Worm (Caenorhabditis elegans) whole organism, L3 larva: ENCODE measurements around the gene pitr-4.

Source experiments
- aly-2 ChIP-seq: fragments of 150-350 bp; optimal IDR thresholded peaks from 2 replicates; lab custom pipeline; 2014; ENCODE audit warnings: missing biosample characterization, missing genetic modification characterization
- ama-1 ChIP-seq: fragments of 150-350 bp; optimal IDR thresholded peaks from 2 replicates; lab custom pipeline; 2018
- ceh-28 ChIP-seq: fragments of 150-350 bp; optimal IDR thresholded peaks from 2 replicates; lab custom pipeline; 2014; ENCODE audit warnings: missing biosample characterization, missing genetic modification reagents, missing genetic modification characterization
- ceh-82 ChIP-seq: fragments of 150-350 bp; optimal IDR thresholded peaks from 2 replicates; lab custom pipeline; 2014; ENCODE audit warnings: missing biosample characterization, missing genetic modification characterization
- egl-5 ChIP-seq: fragments of 150-350 bp; optimal IDR thresholded peaks from 2 replicates; lab custom pipeline; 2017; ENCODE audit warnings: missing biosample characterization, missing genetic modification reagents, missing genetic modification characterization, inconsistent platforms
- elt-1 ChIP-seq: fragments of 150-350 bp; optimal IDR thresholded peaks from 2 replicates; lab custom pipeline; 2014; ENCODE audit warnings: missing biosample characterization, missing genetic modification characterization
- elt-2 ChIP-seq: sonication (generic microtip); optimal IDR thresholded peaks from 2 replicates; lab custom pipeline; 2016; ENCODE audit warnings: missing genetic modification reagents, mild to moderate bottlenecking, missing genetic modification characterization, missing compliant biosample characterization
- fkh-10 ChIP-seq: sonication (generic microtip); optimal IDR thresholded peaks from 2 replicates; lab custom pipeline; 2017; ENCODE audit warnings: missing biosample characterization, missing genetic modification reagents, missing genetic modification characterization
- fos-1 ChIP-seq: fragments of 150-350 bp; optimal IDR thresholded peaks from 2 replicates; lab custom pipeline; 2014; ENCODE audit warnings: missing biosample characterization, missing genetic modification characterization
- hmg-11 ChIP-seq: sonication (generic microtip); optimal IDR thresholded peaks from 2 replicates; lab custom pipeline; 2016; ENCODE audit warnings: missing genetic modification characterization, missing compliant biosample characterization
- lin-15B ChIP-seq: fragments of 150-350 bp; optimal IDR thresholded peaks from 2 replicates; lab custom pipeline; 2014; ENCODE audit warnings: missing biosample characterization, missing genetic modification characterization
- lin-39 ChIP-seq: fragments of 150-350 bp; optimal IDR thresholded peaks from 2 replicates; lab custom pipeline; 2018; ENCODE audit warnings: missing biosample characterization, missing genetic modification reagents, missing genetic modification characterization
- mdl-1 ChIP-seq: fragments of 150-350 bp; optimal IDR thresholded peaks from 2 replicates; lab custom pipeline; 2014; ENCODE audit warnings: missing biosample characterization, missing genetic modification characterization
- mml-1 ChIP-seq: fragments of 150-350 bp; sonication (generic microtip); optimal IDR thresholded peaks from 3 replicates; lab custom pipeline; 2014; ENCODE audit warnings: missing biosample characterization, missing genetic modification characterization
- nfya-1 ChIP-seq: sonication (generic microtip); optimal IDR thresholded peaks from 2 replicates; lab custom pipeline; 2017; ENCODE audit warnings: missing genetic modification characterization, mild to moderate bottlenecking, missing compliant biosample characterization, antibody characterized with exemption, moderate library complexity; ENCODE audit not compliant: insufficient read depth
- nhr-23 ChIP-seq: fragments of 150-350 bp; optimal IDR thresholded peaks from 2 replicates; lab custom pipeline; 2014; ENCODE audit warnings: missing biosample characterization, missing genetic modification reagents, missing genetic modification characterization
- nhr-28 ChIP-seq: fragments of 150-350 bp; optimal IDR thresholded peaks from 2 replicates; lab custom pipeline; 2014; ENCODE audit warnings: missing biosample characterization, missing genetic modification characterization
- nhr-43 ChIP-seq: sonication (generic microtip); optimal IDR thresholded peaks from 2 replicates; lab custom pipeline; 2016; ENCODE audit warnings: mild to moderate bottlenecking, missing genetic modification characterization, missing compliant biosample characterization; ENCODE audit not compliant: poor library complexity, severe bottlenecking
- nhr-67 ChIP-seq: fragments of 150-350 bp; optimal IDR thresholded peaks from 2 replicates; lab custom pipeline; 2014; ENCODE audit warnings: missing biosample characterization, missing genetic modification characterization
- nhr-76 ChIP-seq: fragments of 150-350 bp; sonication (generic microtip); optimal IDR thresholded peaks from 5 replicates; lab custom pipeline; 2014; ENCODE audit warnings: missing biosample characterization, missing genetic modification characterization
- pha-4 ChIP-seq: fragments of 150-350 bp; optimal IDR thresholded peaks from 2 replicates; lab custom pipeline; 2014; ENCODE audit warnings: missing biosample characterization, missing genetic modification reagents, missing genetic modification characterization
- pqm-1 ChIP-seq: fragments of 150-350 bp; optimal IDR thresholded peaks from 2 replicates; lab custom pipeline; 2017; ENCODE audit warnings: missing biosample characterization, missing genetic modification characterization, inconsistent platforms
- sea-2 ChIP-seq: fragments of 150-350 bp; sonication (generic microtip); optimal IDR thresholded peaks from 4 replicates; lab custom pipeline; 2014; ENCODE audit warnings: missing biosample characterization, missing genetic modification reagents, missing genetic modification characterization
- skn-1 ChIP-seq: fragments of 150-350 bp; optimal IDR thresholded peaks from 2 replicates; lab custom pipeline; 2014; ENCODE audit warnings: missing biosample characterization, missing genetic modification characterization
- snpc-4 ChIP-seq: fragments of 150-350 bp; optimal IDR thresholded peaks from 2 replicates; lab custom pipeline; 2014; ENCODE audit warnings: missing biosample characterization, missing genetic modification characterization
- unc-39 ChIP-seq: sonication (generic microtip); optimal IDR thresholded peaks from 4 replicates; lab custom pipeline; 2017; ENCODE audit warnings: missing biosample characterization, missing genetic modification characterization
- zag-1 ChIP-seq: fragments of 150-350 bp; optimal IDR thresholded peaks from 2 replicates; lab custom pipeline; 2014; ENCODE audit warnings: missing biosample characterization, missing genetic modification characterization

The pitr-4 gene

ce11 chrV:9673199-9673843, 11.9 kb upstream of the pitr-4 start, which contains the start of gene sulp-8:
Gene sulp-8 (minus strand): TSS chrV:9673667.
- TF ChIP-seq pha-4 (tag; lab: Kevin White, UChicago) (peak; percentile 51), nhr-28 (no peak), elt-2 (tag; lab: Kevin White, UChicago) (peak; percentile 71)
- TF ChIP-seq, all 47 proteins: peak for 2

ce11 chrV:9672495-9672894, 11.1 kb upstream of the pitr-4 start:
- TF ChIP-seq elt-2 (tag; lab: Kevin White, UChicago) (peak; percentile 70), nhr-76 (tag; lab: Kevin White, UChicago) (no peak)

DNA sequence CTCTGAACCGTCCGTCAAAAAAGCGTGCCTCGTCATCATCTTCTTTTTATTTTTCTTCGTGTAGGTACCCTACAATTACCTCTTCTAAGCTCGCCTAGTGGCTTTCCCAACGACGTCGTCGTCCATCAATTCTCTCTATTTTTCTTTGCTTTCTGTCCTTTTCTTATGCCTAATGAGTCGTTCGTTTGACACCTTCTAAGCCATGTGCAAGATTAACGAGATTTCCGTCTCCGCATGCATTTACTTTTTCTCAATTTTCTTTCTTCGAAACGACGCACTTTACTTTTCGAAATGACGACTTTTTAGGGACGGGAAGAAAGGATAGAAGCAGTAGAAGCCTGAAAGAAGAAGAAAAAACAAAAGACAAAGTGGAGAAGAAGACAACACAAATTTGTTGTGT, 5.0 kb upstream of the pitr-4 start, which contains the start of gene ZK287.1:
Gene ZK287.1, plus strand, starts transcription at position 301 of the 400 bp plus-strand sequence.
- TF ChIP-seq nfya-1 (tag; lab: Kevin White, UChicago) (peak; percentile 27), pqm-1 (tag; lab: Kevin White, UChicago) (no peak), ceh-82 (tag; lab: Kevin White, UChicago) (no peak), hmg-11 (tag; lab: Kevin White, UChicago) (no peak), skn-1 (tag; lab: Kevin White, UChicago) (no peak), nhr-76 (tag; lab: Kevin White, UChicago) (no peak), ama-1 (lab: Kevin White, UChicago) (no peak), lin-39 (peak; percentile 15), nhr-43 (tag; lab: Kevin White, UChicago) (no peak), mdl-1 (tag; lab: Kevin White, UChicago) (no peak), unc-39 (tag; lab: Kevin White, UChicago) (no peak), snpc-4 (no peak), ceh-28 (tag; lab: Kevin White, UChicago) (no peak), zag-1 (tag; lab: Kevin White, UChicago) (no peak)
- TF ChIP-seq, all 47 proteins: peak for 2

DNA sequence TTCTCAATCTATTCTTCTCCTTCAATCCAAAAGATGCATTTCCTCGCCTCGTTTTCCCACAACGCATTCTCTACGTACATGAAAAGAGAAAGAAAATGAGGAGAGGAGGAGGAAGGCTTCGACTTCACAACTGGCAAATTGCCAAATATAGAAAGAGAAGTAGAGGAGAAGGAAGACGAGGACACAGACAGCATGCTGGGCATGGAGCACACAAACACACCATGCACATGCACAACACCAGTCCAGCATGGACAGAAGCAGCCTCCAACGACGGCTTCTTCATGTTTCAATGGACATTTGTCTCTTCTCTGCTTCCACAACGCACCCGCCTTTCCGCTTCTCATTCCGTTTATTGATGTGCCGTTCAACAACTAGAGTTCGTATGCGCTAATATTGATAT, 3.2 kb upstream of the pitr-4 start:
- TF ChIP-seq nhr-76 (tag; lab: Kevin White, UChicago) (no peak), elt-2 (tag; lab: Kevin White, UChicago) (no peak), unc-39 (tag; lab: Kevin White, UChicago) (no peak), fos-1 (tag; lab: Kevin White, UChicago) (no peak), zag-1 (tag; lab: Kevin White, UChicago) (no peak), ama-1 (lab: Kevin White, UChicago) (no peak), ceh-28 (tag; lab: Kevin White, UChicago) (no peak), mdl-1 (tag; lab: Kevin White, UChicago) (peak; percentile 43), aly-2 (no peak), elt-1 (tag; lab: Kevin White, UChicago) (no peak), lin-39 (peak; percentile 74), nhr-67 (no peak), lin-15B (tag; lab: Kevin White, UChicago) (peak; percentile 29), nhr-23 (tag; lab: Kevin White, UChicago) (no peak), egl-5 (tag; lab: Kevin White, UChicago) (no peak), fkh-10 (GFP tag; lab: Kevin White, UChicago) (peak; percentile 78), nfya-1 (tag; lab: Kevin White, UChicago) (peak; percentile 59)

ce11 chrV:9663948-9664347, 2.5 kb upstream of the pitr-4 start:
- TF ChIP-seq nhr-43 (tag; lab: Kevin White, UChicago) (no peak), nfya-1 (tag; lab: Kevin White, UChicago) (no peak), fkh-10 (GFP tag; lab: Kevin White, UChicago) (no peak), elt-1 (tag; lab: Kevin White, UChicago) (no peak), pqm-1 (tag; lab: Kevin White, UChicago) (no peak), fos-1 (tag; lab: Kevin White, UChicago) (no peak), ama-1 (lab: Kevin White, UChicago) (no peak), snpc-4 (no peak), unc-39 (tag; lab: Kevin White, UChicago) (no peak), lin-15B (tag; lab: Kevin White, UChicago) (no peak), egl-5 (tag; lab: Kevin White, UChicago) (no peak), nhr-23 (tag; lab: Kevin White, UChicago) (no peak), mdl-1 (tag; lab: Kevin White, UChicago) (no peak), sea-2 (GFP tag; lab: Kevin White, UChicago) (no peak), mml-1 (tag; lab: Kevin White, UChicago) (no peak)
